Fruit fly (Drosophila melanogaster) whole organism, pupa: ENCODE results near the gene msl-3.
A peak's percentile ranks its signal among the peaks of the same experiment; 100 is the strongest.

Experiments
- CG10348 ChIP-seq: fragments of 200-800 bp; sonication (Bioruptor generic); IDR thresholded peaks from 2 replicates; pipeline ENCODE4 v1.3.6; 2022; ENCODE audit warnings: missing biosample characterization, missing genetic modification characterization
- CG12605 ChIP-seq: fragments of 200-800 bp; sonication (Bioruptor generic); IDR thresholded peaks from 2 replicates; pipeline ENCODE4 v1.3.6; 2022; ENCODE audit warnings: missing biosample characterization, missing genetic modification characterization
- CG13204 ChIP-seq: fragments of 200-800 bp; sonication (Bioruptor generic); optimal IDR thresholded peaks from 2 replicates; lab custom pipeline; 2018; ENCODE audit warnings: missing biosample characterization, mild to moderate bottlenecking, missing genetic modification characterization, moderate library complexity
- CG14655 ChIP-seq: fragments of 200-800 bp; sonication (Bioruptor generic); optimal IDR thresholded peaks from 3 replicates; lab custom pipeline; 2017; ENCODE audit warnings: mild to moderate bottlenecking, missing biosample characterization, missing genetic modification reagents, missing genetic modification characterization
- CG15710 ChIP-seq: fragments of 200-800 bp; sonication (Bioruptor generic); optimal IDR thresholded peaks from 2 replicates; lab custom pipeline; 2018; ENCODE audit warnings: missing biosample characterization, mild to moderate bottlenecking, missing genetic modification characterization, moderate library complexity
- CG17806 ChIP-seq: fragments of 200-800 bp; sonication (Bioruptor generic); optimal IDR thresholded peaks from 2 replicates; lab custom pipeline; 2018; ENCODE audit warnings: missing biosample characterization, mild to moderate bottlenecking, missing genetic modification characterization, moderate library complexity
- CG32121 ChIP-seq: fragments of 200-800 bp; sonication (Bioruptor generic); IDR thresholded peaks from 2 replicates; pipeline ENCODE4 v1.3.6; 2022; ENCODE audit warnings: missing biosample characterization, missing genetic modification characterization
- CG34367 ChIP-seq: fragments of 200-800 bp; sonication (Bioruptor generic); optimal IDR thresholded peaks from 2 replicates; lab custom pipeline; 2018; ENCODE audit warnings: missing biosample characterization, mild to moderate bottlenecking, missing genetic modification characterization
- CG4496 ChIP-seq: fragments of 200-800 bp; sonication (Bioruptor generic); IDR thresholded peaks from 3 replicates; pipeline ENCODE4 v1.3.6; 2022; ENCODE audit warnings: missing biosample characterization, missing genetic modification characterization
- CG8159 ChIP-seq: fragments of 200-800 bp; sonication (Bioruptor generic); optimal IDR thresholded peaks from 3 replicates; lab custom pipeline; 2018; ENCODE audit warnings: missing biosample characterization, mild to moderate bottlenecking, missing genetic modification characterization, moderate library complexity
- CG8301 ChIP-seq: fragments of 200-800 bp; sonication (Bioruptor generic); optimal IDR thresholded peaks from 2 replicates; lab custom pipeline; 2018; ENCODE audit warnings: missing biosample characterization, mild to moderate bottlenecking, missing genetic modification characterization
- CG9948 ChIP-seq: fragments of 200-800 bp; sonication (Bioruptor generic); optimal IDR thresholded peaks from 2 replicates; lab custom pipeline; 2018; ENCODE audit warnings: missing biosample characterization, mild to moderate bottlenecking, missing genetic modification characterization, moderate library complexity
- D1 ChIP-seq: fragments of 200-800 bp; sonication (Bioruptor generic); optimal IDR thresholded peaks from 2 replicates; lab custom pipeline; 2018; ENCODE audit warnings: missing biosample characterization, mild to moderate bottlenecking, missing genetic modification characterization, moderate library complexity
- EcR ChIP-seq: fragments of 200-800 bp; sonication (Bioruptor generic); optimal IDR thresholded peaks from 3 replicates; lab custom pipeline; 2019; ENCODE audit warnings: missing biosample characterization, missing genetic modification characterization, mild to moderate bottlenecking, moderate library complexity, missing genetic modification reagents
- Ets98B ChIP-seq: fragments of 200-800 bp; sonication (Bioruptor generic); IDR thresholded peaks from 2 replicates; pipeline ENCODE4 v1.3.6; 2022; ENCODE audit warnings: missing biosample characterization, missing genetic modification characterization
- Pif1A ChIP-seq: fragments of 200-800 bp; sonication (Bioruptor generic); optimal IDR thresholded peaks from 3 replicates; lab custom pipeline; 2016; ENCODE audit warnings: missing biosample characterization, missing genetic modification characterization
- Pif1B ChIP-seq: fragments of 200-800 bp; sonication (Bioruptor generic); optimal IDR thresholded peaks from 3 replicates; lab custom pipeline; 2016; ENCODE audit warnings: missing biosample characterization, missing genetic modification characterization
- Snoo ChIP-seq: fragments of 200-800 bp; sonication (Bioruptor generic); optimal IDR thresholded peaks from 3 replicates; lab custom pipeline; 2017; ENCODE audit warnings: missing biosample characterization, mild to moderate bottlenecking, missing genetic modification characterization, inconsistent platforms
- fd96Ca ChIP-seq: fragments of 200-800 bp; sonication (Bioruptor generic); IDR thresholded peaks from 3 replicates; pipeline ENCODE4 v1.3.6; 2022; ENCODE audit warnings: missing biosample characterization, missing genetic modification characterization
- gl ChIP-seq: fragments of 200-800 bp; sonication (Bioruptor generic); optimal IDR thresholded peaks from 2 replicates; lab custom pipeline; 2018; ENCODE audit warnings: missing biosample characterization, mild to moderate bottlenecking, missing genetic modification characterization
- rn ChIP-seq: fragments of 200-800 bp; sonication (Bioruptor generic); IDR thresholded peaks from 2 replicates; pipeline ENCODE4 v1.3.6; 2022; ENCODE audit warnings: missing biosample characterization, missing genetic modification characterization

The msl-3 gene

dm6 chr3L:7094548-7095072 is 30.7 kb downstream of the msl-3 start, which contains the start of gene form3:
form3 (plus strand) TSS chr3L:7094818.
- no peak for TF ChIP-seq CG12605
- no peak for TF ChIP-seq D1
- TF ChIP-seq CG8159 (tag; lab: Kevin White, UChicago): no peak
- no peak for TF ChIP-seq rn (GFP tag; lab: Robert Waterston, UW)
- TF ChIP-seq CG13204 (GFP tag; lab: Kevin White, UChicago): peak; percentile 9
- TF ChIP-seq fd96Ca (GFP tag; lab: Robert Waterston, UW): 0 out of 3 replicates have a peak, but pooled peaks have one; percentile 9
- no peak for TF ChIP-seq CG4496 (GFP tag; lab: Robert Waterston, UW)
- peak; percentile 37; the same call in 1 of the 2 replicates for TF ChIP-seq Ets98B (GFP tag; lab: Robert Waterston, UW)

DNA sequence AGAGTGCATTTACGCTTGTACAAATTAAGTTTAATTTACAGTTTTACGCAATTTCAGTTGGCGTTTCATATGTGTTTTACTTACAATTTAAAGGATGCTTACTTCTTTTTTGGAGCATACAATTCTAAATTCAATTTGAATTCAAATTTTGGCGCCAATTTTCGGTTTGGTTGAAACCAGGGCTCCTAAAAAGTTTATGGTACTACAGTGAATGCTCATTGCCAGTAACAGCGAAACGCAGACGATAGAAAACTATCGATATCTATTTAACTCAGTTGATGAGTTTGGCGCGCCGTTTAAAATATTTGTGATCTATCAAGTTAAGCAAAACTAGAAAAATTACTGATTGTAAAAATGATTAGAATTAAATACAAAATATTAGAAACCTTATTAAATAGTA is 31.3 kb downstream of the msl-3 start:
- no peak for TF ChIP-seq CG4496 (GFP tag; lab: Robert Waterston, UW)
- no peak for TF ChIP-seq CG12605
- no peak for TF ChIP-seq rn (GFP tag; lab: Robert Waterston, UW)
- no peak for TF ChIP-seq Ets98B (GFP tag; lab: Robert Waterston, UW)
- TF ChIP-seq Pif1A: no peak
- TF ChIP-seq CG8159 (tag; lab: Kevin White, UChicago): no peak
- TF ChIP-seq CG13204 (GFP tag; lab: Kevin White, UChicago): no peak
- TF ChIP-seq CG14655 (GFP tag; lab: Kevin White, UChicago): no peak
- TF ChIP-seq EcR: no peak
- TF ChIP-seq Snoo (tag; lab: Kevin White, UChicago): no peak
- no peak for TF ChIP-seq CG10348 (GFP tag; lab: Robert Waterston, UW)
- TF ChIP-seq CG9948 (tag; lab: Kevin White, UChicago): no peak
- no peak for TF ChIP-seq Pif1B (GFP tag; lab: Kevin White, UChicago)
- TF ChIP-seq D1: no peak
- TF ChIP-seq CG17806 (tag; lab: Kevin White, UChicago): no peak
- no peak for TF ChIP-seq CG34367 (tag; lab: Kevin White, UChicago)
- TF ChIP-seq fd96Ca (GFP tag; lab: Robert Waterston, UW): no peak
- TF ChIP-seq CG8301 (tag; lab: Kevin White, UChicago): no peak
- TF ChIP-seq, all 21 proteins: peak for 0

dm6 chr3L:7092904-7093303 is 32.4 kb downstream of the msl-3 start, which contains the start of gene Cpr65Ec:
Cpr65Ec (plus strand) TSS chr3L:7093204.
- TF ChIP-seq Snoo (tag; lab: Kevin White, UChicago) (no peak), D1 (no peak), CG8301 (tag; lab: Kevin White, UChicago) (no peak), Ets98B (GFP tag; lab: Robert Waterston, UW) (no peak), CG13204 (GFP tag; lab: Kevin White, UChicago) (no peak), CG10348 (GFP tag; lab: Robert Waterston, UW) (no peak), Pif1B (GFP tag; lab: Kevin White, UChicago) (no peak), EcR (no peak), rn (GFP tag; lab: Robert Waterston, UW) (no peak), gl (tag; lab: Kevin White, UChicago) (no peak), CG15710 (tag; lab: Kevin White, UChicago) (no peak), fd96Ca (GFP tag; lab: Robert Waterston, UW) (no peak), CG17806 (tag; lab: Kevin White, UChicago) (no peak), CG14655 (GFP tag; lab: Kevin White, UChicago) (no peak), CG4496 (GFP tag; lab: Robert Waterston, UW) (no peak), CG32121 (GFP tag; lab: Robert Waterston, UW) (no peak), CG12605 (no peak)
- TF ChIP-seq, all 21 proteins: peak for 0

- TF ChIP-seq CG9948 (tag; lab: Kevin White, UChicago): no peak
- no peak for TF ChIP-seq CG34367 (tag; lab: Kevin White, UChicago)
- no peak for TF ChIP-seq CG32121 (GFP tag; lab: Robert Waterston, UW)
- TF ChIP-seq CG14655 (GFP tag; lab: Kevin White, UChicago): no peak
Measured at dm6 chr3L:7091331-7091904, 33.9 kb downstream of the msl-3 start.

DNA sequence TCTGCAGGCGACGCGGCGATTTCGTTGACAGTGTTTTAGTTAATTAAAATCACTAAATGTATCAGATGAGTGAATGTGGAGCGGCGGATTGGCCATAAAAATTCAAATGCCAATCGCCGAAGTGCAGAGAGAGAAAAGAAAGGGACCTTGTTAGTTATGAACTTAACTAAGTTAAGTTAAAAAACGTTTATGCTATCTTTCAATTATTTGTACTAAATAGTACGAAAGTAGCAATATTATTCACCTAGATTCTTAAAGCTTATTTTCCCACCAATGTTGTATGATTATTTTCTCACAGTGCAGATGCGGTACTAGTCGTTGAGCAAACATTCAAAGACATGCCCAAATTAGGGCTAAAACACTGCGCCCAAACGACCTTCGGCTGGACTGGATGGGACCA is 34.6 kb downstream of the msl-3 start:
- TF ChIP-seq Snoo (tag; lab: Kevin White, UChicago) (peak; percentile 5), D1 (peak; percentile 28), CG8159 (tag; lab: Kevin White, UChicago) (peak; percentile 55), CG12605 (no peak), CG14655 (GFP tag; lab: Kevin White, UChicago) (peak; percentile 10), gl (tag; lab: Kevin White, UChicago) (no peak), CG17806 (tag; lab: Kevin White, UChicago) (peak; percentile 47), CG9948 (tag; lab: Kevin White, UChicago) (peak; percentile 44), CG4496 (GFP tag; lab: Robert Waterston, UW) (peak; percentile 26; the same call in 1 of the 3 replicates), CG13204 (GFP tag; lab: Kevin White, UChicago) (no peak), CG15710 (tag; lab: Kevin White, UChicago) (peak; percentile 7), Pif1A (peak; percentile 45), CG34367 (tag; lab: Kevin White, UChicago) (peak; percentile 1), CG8301 (tag; lab: Kevin White, UChicago) (peak; percentile 11)
- TF ChIP-seq, all 21 proteins: peak for 11

dm6 chr3L:7088687-7089086 is 36.6 kb downstream of the msl-3 start, which contains the start of gene Cpr65Eb:
Cpr65Eb (minus strand) TSS chr3L:7088787.
- TF ChIP-seq CG12605 (no peak), CG14655 (GFP tag; lab: Kevin White, UChicago) (no peak), gl (tag; lab: Kevin White, UChicago) (no peak)
- TF ChIP-seq, all 21 proteins: peak for 0
